Worm (Caenorhabditis elegans) whole organism, young adult: ENCODE measurements around the gene F28D1.6.
A peak's percentile ranks its signal among the peaks of the same experiment; 100 is the strongest.

Experiments
- ama-1 ChIP-seq, 3 experiments: fragments of 150-350 bp in 1 of 3; sonication (generic microtip) in 2 of 3; optimal IDR thresholded peaks; 2 replicates each; lab custom pipeline; 2014 to 2018; ENCODE audit warnings: missing biosample characterization in 2 of 3, missing genetic modification characterization in 2 of 3, missing genetic modification reagents in 2 of 3
- aptf-3 ChIP-seq: fragments of 200-800 bp; sonication (Bioruptor generic); IDR thresholded peaks from 2 replicates; pipeline ENCODE4 v1.3.6; 2022; ENCODE audit warnings: missing genetic modification characterization, missing compliant biosample characterization
- attf-3 ChIP-seq: fragments of 200-800 bp; sonication (Bioruptor generic); conservative IDR thresholded peaks from 2 replicates; pipeline ENCODE4 v1.3.6; 2022; ENCODE audit warnings: missing genetic modification reagents, missing genetic modification characterization, missing compliant biosample characterization
- dpff-1 ChIP-seq: sonication (generic microtip); optimal IDR thresholded peaks from 2 replicates; lab custom pipeline; 2017; ENCODE audit warnings: mild to moderate bottlenecking, missing genetic modification characterization, missing compliant biosample characterization
- efl-1 ChIP-seq: fragments of 150-350 bp; optimal IDR thresholded peaks from 2 replicates; lab custom pipeline; 2014; ENCODE audit warnings: missing biosample characterization, missing genetic modification reagents, missing genetic modification characterization
- lir-1 ChIP-seq: fragments of 200-800 bp; sonication (Bioruptor generic); conservative IDR thresholded peaks from 2 replicates; pipeline ENCODE4 v1.3.6; 2022; ENCODE audit warnings: missing genetic modification reagents, missing genetic modification characterization, missing compliant biosample characterization
- rpc-1 ChIP-seq, 2 experiments: fragments of 150-350 bp in 1 of 2; sonication (generic microtip) in 1 of 2; optimal IDR thresholded peaks; 2 replicates each; lab custom pipeline; 2014 to 2018; ENCODE audit warnings: missing biosample characterization in 1 of 2, missing genetic modification characterization in 1 of 2, missing genetic modification reagents in 1 of 2, missing genotype in 1 of 2
- snpc-1.1 ChIP-seq: sonication (generic microtip); optimal IDR thresholded peaks from 2 replicates; lab custom pipeline; 2017; ENCODE audit warnings: missing genetic modification characterization, mild to moderate bottlenecking, missing compliant biosample characterization, antibody characterized with exemption, moderate library complexity, missing genotype, missing genetic modification reagents; ENCODE audit not compliant: insufficient read depth
- snpc-4 ChIP-seq, 5 experiments: fragments of 150-350 bp in 1 of 5; sonication (generic microtip) in 4 of 5; optimal IDR thresholded peaks; 2 replicates each; lab custom pipeline; 2014 to 2018; ENCODE audit warnings: missing genetic modification characterization in 5 of 5, missing biosample characterization in 3 of 5, antibody characterized with exemption in 2 of 5, mild to moderate bottlenecking in 2 of 5, missing compliant biosample characterization in 2 of 5, missing genotype in 2 of 5, moderate library complexity in 2 of 5, missing genetic modification reagents in 1 of 5
- unc-130 ChIP-seq: sonication (generic microtip); optimal IDR thresholded peaks from 2 replicates; lab custom pipeline; 2016; ENCODE audit warnings: missing genetic modification reagents, missing genetic modification characterization, missing compliant biosample characterization
- unc-62 ChIP-seq: fragments of 150-350 bp; optimal IDR thresholded peaks from 2 replicates; lab custom pipeline; 2014; ENCODE audit warnings: missing biosample characterization, missing genetic modification reagents, missing genetic modification characterization
- ztf-26 ChIP-seq: sonication (generic microtip); optimal IDR thresholded peaks from 2 replicates; lab custom pipeline; 2017; ENCODE audit warnings: missing genetic modification characterization, missing compliant biosample characterization
- ztf-28 ChIP-seq: fragments of 200-800 bp; sonication (Bioruptor generic); IDR thresholded peaks from 2 replicates; pipeline ENCODE4 v1.3.6; 2022; ENCODE audit warnings: missing genetic modification reagents, missing genetic modification characterization, missing compliant biosample characterization

- TF ChIP-seq ama-1 (optimal IDR thresholded peaks at IDR 0.05; lab: Kevin White, UChicago) = no peak
- TF ChIP-seq ama-1 (GFP tag; optimal IDR thresholded peaks at IDR 0.05; lab: Kevin White, UChicago) = no peak
- no peak for TF ChIP-seq dpff-1 (tag; lab: Kevin White, UChicago)
- TF ChIP-seq lir-1 (GFP tag; lab: Robert Waterston, UW) = no peak
- TF ChIP-seq unc-130 = no peak
- TF ChIP-seq rpc-1 (optimal IDR thresholded peaks at IDR 0.05; lab: Kevin White, UChicago) = no peak
- TF ChIP-seq rpc-1 (tag; optimal IDR thresholded peaks at IDR 0.05; lab: Kevin White, UChicago) = no peak
- no peak for TF ChIP-seq ztf-26 (tag; lab: Kevin White, UChicago)
- no peak for TF ChIP-seq attf-3 (GFP tag; lab: Robert Waterston, UW)
- TF ChIP-seq snpc-4 (GFP tag; optimal IDR thresholded peaks at IDR 0.05; lab: Kevin White, UChicago) = no peak
- TF ChIP-seq snpc-4 (tag; optimal IDR thresholded peaks at IDR 0.05; lab: Kevin White, UChicago) = no peak
- no peak for TF ChIP-seq aptf-3 (GFP tag; lab: Robert Waterston, UW)
- no peak for TF ChIP-seq ztf-28 (GFP tag; lab: Robert Waterston, UW)
- no peak for TF ChIP-seq unc-62 (GFP tag; lab: Kevin White, UChicago)
- TF ChIP-seq snpc-1.1 (tag; lab: Kevin White, UChicago) = no peak
- peak; percentile 82 for TF ChIP-seq efl-1 (GFP tag; lab: Kevin White, UChicago)
Observed at ce11 chrIV:12360742-12361195, 24.2 kb downstream of the F28D1.6 start, which contains the start of gene sec-24.2.
